Fruit fly (Drosophila melanogaster) whole organism, embryonic: ENCODE results near the gene Dbp73D.
A peak's percentile ranks its signal among the peaks of the same experiment; 100 is the strongest.

ENCODE experiments used
- Aef1 ChIP-seq: fragments of 200-800 bp; sonication (Bioruptor generic); IDR thresholded peaks from 3 replicates; pipeline ENCODE4 v1.3.6; 2022; ENCODE audit warnings: missing biosample characterization, missing genetic modification characterization
- Atf6 ChIP-seq: fragments of 200-800 bp; sonication (Bioruptor generic); IDR thresholded peaks from 2 replicates; pipeline ENCODE4 v1.3.6; 2022; ENCODE audit warnings: missing biosample characterization, missing genetic modification characterization
- CG10366 ChIP-seq: fragments of 200-800 bp; sonication (Bioruptor generic); IDR thresholded peaks from 2 replicates; pipeline ENCODE4 v1.3.6; 2022; ENCODE audit warnings: missing biosample characterization, missing genetic modification characterization
- CG11093 ChIP-seq: fragments of 200-800 bp; sonication (Bioruptor generic); IDR thresholded peaks from 3 replicates; pipeline ENCODE4 v1.3.6; 2022; ENCODE audit warnings: missing biosample characterization, missing genetic modification characterization
- CG11504 ChIP-seq: fragments of 200-800 bp; sonication (Bioruptor generic); optimal IDR thresholded peaks from 3 replicates; lab custom pipeline; 2019; ENCODE audit warnings: missing biosample characterization, mild to moderate bottlenecking, missing genetic modification characterization, moderate library complexity
- CG12071 ChIP-seq: fragments of 200-800 bp; sonication (Bioruptor generic); optimal IDR thresholded peaks from 3 replicates; lab custom pipeline; 2018; ENCODE audit warnings: missing biosample characterization, mild to moderate bottlenecking, missing genetic modification characterization
- CG13894 ChIP-seq: fragments of 200-800 bp; sonication (Bioruptor generic); optimal IDR thresholded peaks from 3 replicates; lab custom pipeline; 2018; ENCODE audit warnings: missing biosample characterization, mild to moderate bottlenecking, missing genetic modification characterization, moderate library complexity
- CG14965 ChIP-seq: fragments of 200-800 bp; sonication (Bioruptor generic); optimal IDR thresholded peaks from 2 replicates; lab custom pipeline; 2016; ENCODE audit warnings: missing biosample characterization, missing genetic modification characterization, borderline replicate concordance
- CG16813 ChIP-seq: fragments of 200-800 bp; sonication (Bioruptor generic); IDR thresholded peaks from 3 replicates; pipeline ENCODE4 v1.3.6; 2022; ENCODE audit warnings: missing biosample characterization, missing genetic modification characterization; ENCODE audit not compliant: partially characterized antibody
- CG16863 ChIP-seq: fragments of 200-800 bp; sonication (Bioruptor generic); optimal IDR thresholded peaks from 3 replicates; lab custom pipeline; 2016; ENCODE audit warnings: missing biosample characterization, missing genetic modification characterization
- CG17829 ChIP-seq: fragments of 200-800 bp; optimal IDR thresholded peaks from 2 replicates; lab custom pipeline; 2019; ENCODE audit warnings: missing biosample characterization, mild to moderate bottlenecking, missing genetic modification characterization, moderate library complexity
- CG17912 ChIP-seq: fragments of 200-800 bp; sonication (Bioruptor generic); optimal IDR thresholded peaks from 2 replicates; lab custom pipeline; 2018; ENCODE audit warnings: missing biosample characterization, mild to moderate bottlenecking, missing genetic modification characterization
- CG1792 ChIP-seq: fragments of 200-800 bp; sonication (Bioruptor generic); optimal IDR thresholded peaks from 2 replicates; lab custom pipeline; 2016; ENCODE audit warnings: missing biosample characterization, missing genetic modification characterization
- CG18011 ChIP-seq: fragments of 200-800 bp; sonication (Bioruptor generic); optimal IDR thresholded peaks from 2 replicates; lab custom pipeline; 2017; ENCODE audit warnings: missing biosample characterization, missing genetic modification characterization, mild to moderate bottlenecking, moderate library complexity, missing genotype
- CG30403 ChIP-seq: fragments of 200-800 bp; sonication (Bioruptor generic); optimal IDR thresholded peaks from 3 replicates; lab custom pipeline; 2016; ENCODE audit warnings: missing biosample characterization, missing genetic modification characterization
- CG31224 ChIP-seq: fragments of 200-800 bp; sonication (Bioruptor generic); IDR thresholded peaks from 2 replicates; pipeline ENCODE4 v1.3.6; 2022; ENCODE audit warnings: missing biosample characterization, missing genetic modification characterization
- CG34224 ChIP-seq: fragments of 200-800 bp; sonication (Bioruptor generic); IDR thresholded peaks from 3 replicates; pipeline ENCODE4 v1.3.6; 2022; ENCODE audit warnings: missing biosample characterization, missing genetic modification characterization; ENCODE audit not compliant: partially characterized antibody
- CG4617 ChIP-seq: fragments of 200-800 bp; sonication (Bioruptor generic); optimal IDR thresholded peaks from 3 replicates; lab custom pipeline; 2016; ENCODE audit warnings: missing biosample characterization, missing genetic modification characterization, borderline replicate concordance
- CG5953 ChIP-seq: fragments of 200-800 bp; sonication (Bioruptor generic); IDR thresholded peaks from 2 replicates; pipeline ENCODE4 v1.3.6; 2022; ENCODE audit warnings: missing biosample characterization, missing genetic modification characterization
- CG6689 ChIP-seq: fragments of 200-800 bp; sonication (Bioruptor generic); IDR thresholded peaks from 2 replicates; pipeline ENCODE4 v1.3.6; 2022; ENCODE audit warnings: missing biosample characterization, missing genetic modification characterization
- CG8290 ChIP-seq, 3 experiments: fragments of 200-800 bp; sonication (Bioruptor generic); optimal IDR thresholded peaks; 2 replicates each; lab custom pipeline; 2016 to 2019; ENCODE audit warnings: missing biosample characterization in 3 of 3, missing genetic modification characterization in 3 of 3, mild to moderate bottlenecking in 2 of 3, moderate library complexity in 1 of 3
- CG9797 ChIP-seq: fragments of 200-800 bp; sonication (Bioruptor generic); optimal IDR thresholded peaks from 3 replicates; lab custom pipeline; 2018; ENCODE audit warnings: missing biosample characterization, mild to moderate bottlenecking, missing genetic modification characterization
- D ChIP-seq, 2 experiments: fragments of 200-800 bp in 1 of 2; fragments of >200 bp in 1 of 2; sonication (Bioruptor generic) in 1 of 2; optimal IDR thresholded peaks; 2 replicates in 1 of 2; 3 replicates in 1 of 2; lab custom pipeline; 2017; ENCODE audit warnings: mild to moderate bottlenecking in 1 of 2, missing biosample characterization in 1 of 2, missing genetic modification characterization in 1 of 2, missing genetic modification reagents in 1 of 2
- Dp ChIP-seq: fragments of 200-800 bp; sonication (Bioruptor generic); optimal IDR thresholded peaks from 2 replicates; lab custom pipeline; 2018; ENCODE audit warnings: missing biosample characterization, mild to moderate bottlenecking, missing genetic modification characterization, moderate library complexity
- HLH3B ChIP-seq: fragments of 200-800 bp; sonication (Bioruptor generic); IDR thresholded peaks from 2 replicates; pipeline ENCODE4 v1.3.6; 2022; ENCODE audit warnings: missing biosample characterization, missing genetic modification characterization
- Hmx ChIP-seq: fragments of 200-800 bp; sonication (Bioruptor generic); optimal IDR thresholded peaks from 2 replicates; lab custom pipeline; 2016; ENCODE audit warnings: missing biosample characterization, missing genetic modification characterization
- Sin3A ChIP-seq: fragments of >200 bp; optimal IDR thresholded peaks from 2 replicates; lab custom pipeline; 2018
- Trl ChIP-seq, 3 experiments: fragments of >200 bp in 2 of 3; fragments of 200-800 bp in 1 of 3; sonication (Bioruptor generic) in 1 of 3; optimal IDR thresholded peaks; 2 replicates in 1 of 3; 3 replicates in 2 of 3; lab custom pipeline; 2016 to 2017; ENCODE audit warnings: missing biosample characterization in 1 of 3, missing genetic modification characterization in 1 of 3
- YL-1 ChIP-seq: fragments of 200-800 bp; sonication (Bioruptor generic); optimal IDR thresholded peaks from 3 replicates; lab custom pipeline; 2017; ENCODE audit warnings: missing biosample characterization, mild to moderate bottlenecking, missing genetic modification characterization
- ash1 ChIP-seq: fragments of 200-800 bp; sonication (Bioruptor generic); optimal IDR thresholded peaks from 2 replicates; lab custom pipeline; 2018; ENCODE audit warnings: missing biosample characterization, mild to moderate bottlenecking, missing genetic modification characterization
- bcd ChIP-seq: fragments of 200-800 bp; sonication (Bioruptor generic); optimal IDR thresholded peaks from 2 replicates; lab custom pipeline; 2017; ENCODE audit warnings: missing biosample characterization, mild to moderate bottlenecking, missing genetic modification characterization
- chif ChIP-seq, 2 experiments: fragments of 200-800 bp; sonication (Bioruptor generic); optimal IDR thresholded peaks; 3 replicates each; lab custom pipeline; 2016; ENCODE audit warnings: missing biosample characterization in 2 of 2, missing genetic modification characterization in 2 of 2
- crol ChIP-seq: fragments of 200-800 bp; sonication (Bioruptor generic); IDR thresholded peaks from 2 replicates; pipeline ENCODE4 v1.3.6; 2022; ENCODE audit warnings: missing biosample characterization, missing genetic modification characterization
- dimm ChIP-seq: fragments of 200-800 bp; sonication (Bioruptor generic); IDR thresholded peaks from 2 replicates; pipeline ENCODE4 v1.3.6; 2022; ENCODE audit warnings: missing biosample characterization, missing genetic modification characterization
- disco-r ChIP-seq: fragments of 200-800 bp; sonication (Bioruptor generic); optimal IDR thresholded peaks from 2 replicates; lab custom pipeline; 2016; ENCODE audit warnings: missing biosample characterization, missing genetic modification characterization
- dmrt11E ChIP-seq: fragments of 200-800 bp; sonication (Bioruptor generic); optimal IDR thresholded peaks from 3 replicates; lab custom pipeline; 2018; ENCODE audit warnings: missing biosample characterization, mild to moderate bottlenecking, missing genetic modification characterization, moderate library complexity
- gem ChIP-seq: fragments of 200-800 bp; sonication (Bioruptor generic); optimal IDR thresholded peaks from 2 replicates; lab custom pipeline; 2019; ENCODE audit warnings: missing biosample characterization, mild to moderate bottlenecking, missing genetic modification characterization, moderate library complexity
- lab ChIP-seq: fragments of 200-800 bp; sonication (Bioruptor generic); optimal IDR thresholded peaks from 3 replicates; lab custom pipeline; 2017; ENCODE audit warnings: missing biosample characterization, missing genetic modification characterization, mild to moderate bottlenecking, moderate library complexity, missing genetic modification reagents
- lmd ChIP-seq: fragments of 200-800 bp; sonication (Bioruptor generic); IDR thresholded peaks from 2 replicates; pipeline ENCODE4 v1.3.6; 2022; ENCODE audit warnings: missing biosample characterization, missing genetic modification characterization
- maf-S ChIP-seq: fragments of 200-800 bp; sonication (Bioruptor generic); optimal IDR thresholded peaks from 2 replicates; lab custom pipeline; 2016; ENCODE audit warnings: missing biosample characterization, missing genetic modification characterization
- nmo ChIP-seq: fragments of 200-800 bp; sonication (Bioruptor generic); optimal IDR thresholded peaks from 2 replicates; lab custom pipeline; 2018; ENCODE audit warnings: missing biosample characterization, mild to moderate bottlenecking, missing genetic modification characterization, moderate library complexity
- prd ChIP-seq, 3 experiments: fragments of >200 bp in 2 of 3; fragments of 200-800 bp in 1 of 3; sonication (Bioruptor generic) in 1 of 3; optimal IDR thresholded peaks in 2 of 3; IDR thresholded peaks in 1 of 3; 2 replicates in 2 of 3; 3 replicates in 1 of 3; pipeline versions ENCODE4 v1.3.6 to Lab custom; 2017 to 2022; ENCODE audit warnings: missing biosample characterization in 1 of 3, missing genetic modification characterization in 1 of 3
- psq ChIP-seq: fragments of 200-800 bp; sonication (Bioruptor generic); optimal IDR thresholded peaks from 2 replicates; lab custom pipeline; 2017; ENCODE audit warnings: missing biosample characterization, missing genetic modification characterization
- sens ChIP-seq: fragments of 200-800 bp; sonication (Bioruptor generic); peaks from one replicate; lab custom pipeline; 2016; ENCODE audit warnings: missing biosample characterization, missing genetic modification characterization
- sqz ChIP-seq: fragments of 200-800 bp; sonication (Bioruptor generic); optimal IDR thresholded peaks from 3 replicates; lab custom pipeline; 2018; ENCODE audit warnings: missing biosample characterization, mild to moderate bottlenecking, missing genetic modification characterization
- stc ChIP-seq: fragments of 200-800 bp; sonication (Bioruptor generic); IDR thresholded peaks from 2 replicates; pipeline ENCODE4 v1.3.6; 2022; ENCODE audit warnings: missing biosample characterization, missing genetic modification characterization
- tll ChIP-seq, 2 experiments: fragments of 200-800 bp in 1 of 2; fragments of >200 bp in 1 of 2; sonication (Bioruptor generic) in 1 of 2; optimal IDR thresholded peaks; 2 replicates each; lab custom pipeline; 2017 to 2019; ENCODE audit warnings: missing biosample characterization in 2 of 2, missing genetic modification characterization in 2 of 2, mild to moderate bottlenecking in 1 of 2, moderate library complexity in 1 of 2
- wor ChIP-seq: fragments of 200-800 bp; sonication (Bioruptor generic); IDR thresholded peaks from 2 replicates; pipeline ENCODE4 v1.3.6; 2022; ENCODE audit warnings: missing biosample characterization, missing genetic modification characterization

Dbp73D gene

dm6 chr3L:16762203-16762997 is 31.8 kb upstream of the Dbp73D start (continued):
- TF ChIP-seq CG12071 (no peak), CG14965 (GFP tag; lab: Kevin White, UChicago) (no peak), sqz (GFP tag; lab: Kevin White, UChicago) (no peak), crol (no peak), CG11093 (GFP tag; lab: Robert Waterston, UW) (no peak), Trl (optimal IDR thresholded peaks at IDR 0.05; lab: Kevin White, UChicago) (no peak), Trl (GFP tag; optimal IDR thresholded peaks at IDR 0.05; lab: Kevin White, UChicago) (no peak), lmd (no peak), CG10366 (no peak), YL-1 (GFP tag; lab: Kevin White, UChicago) (no peak), stc (no peak), CG30403 (no peak), CG17912 (GFP tag; lab: Kevin White, UChicago) (no peak), D (optimal IDR thresholded peaks at IDR 0.05; lab: Kevin White, UChicago) (peak; percentile 58), D (GFP tag; optimal IDR thresholded peaks at IDR 0.05; lab: Kevin White, UChicago) (no peak), CG16813 (GFP tag; lab: Robert Waterston, UW) (no peak), CG1792 (no peak), maf-S (GFP tag; lab: Kevin White, UChicago) (no peak), Sin3A (lab: Kevin White, UChicago) (no peak), tll (GFP tag; optimal IDR thresholded peaks at IDR 0.05; lab: Kevin White, UChicago) (peak in 1 of 2 experiments; percentile 7), nmo (GFP tag; lab: Kevin White, UChicago) (no peak), CG16863 (GFP tag; lab: Kevin White, UChicago) (no peak), ash1 (GFP tag; lab: Kevin White, UChicago) (no peak), CG18011 (no peak), wor (GFP tag; lab: Robert Waterston, UW) (no peak), chif (GFP tag; optimal IDR thresholded peaks at IDR 0.05; lab: Kevin White, UChicago) (no peak), dmrt11E (tag; lab: Kevin White, UChicago) (peak; percentile 18), HLH3B (no peak), disco-r (GFP tag; lab: Kevin White, UChicago) (no peak), Atf6 (GFP tag; lab: Robert Waterston, UW) (no peak), CG5953 (GFP tag; lab: Robert Waterston, UW) (no peak), CG34224 (GFP tag; lab: Robert Waterston, UW) (no peak), bcd (GFP tag; lab: Kevin White, UChicago) (no peak), CG31224 (no peak), dimm (GFP tag; lab: Robert Waterston, UW) (no peak), gem (tag; lab: Kevin White, UChicago) (no peak), sens (GFP tag; lab: Kevin White, UChicago) (peak; percentile 1), prd (optimal IDR thresholded peaks at IDR 0.05; lab: Kevin White, UChicago) (no peak), prd (GFP tag; IDR thresholded peaks at IDR 0.05; lab: Robert Waterston, UW) (0 out of 3 replicates have a peak, but pooled peaks have one; percentile 9), Aef1 (GFP tag; lab: Robert Waterston, UW) (no peak), Hmx (GFP tag; lab: Kevin White, UChicago) (no peak)

dm6 chr3L:16760274-16760673 is 29.7 kb upstream of the Dbp73D start:
- TF ChIP-seq CG6689 (GFP tag; lab: Robert Waterston, UW) (no peak), dmrt11E (tag; lab: Kevin White, UChicago) (peak; percentile 55), CG4617 (GFP tag; lab: Kevin White, UChicago) (no peak), psq (GFP tag; lab: Kevin White, UChicago) (no peak), Dp (no peak), CG11504 (peak; percentile 61), CG17829 (tag; lab: Kevin White, UChicago) (peak; percentile 14), CG9797 (no peak), CG13894 (tag; lab: Kevin White, UChicago) (peak; percentile 13), CG8290 (GFP tag; optimal IDR thresholded peaks at IDR 0.05; lab: Kevin White, UChicago) (no peak), CG8290 (tag; optimal IDR thresholded peaks at IDR 0.05; lab: Kevin White, UChicago) (peak in 1 of 2 experiments; percentile 45), lab (GFP tag; lab: Kevin White, UChicago) (peak; percentile 0), D (optimal IDR thresholded peaks at IDR 0.05; lab: Kevin White, UChicago) (no peak), D (GFP tag; optimal IDR thresholded peaks at IDR 0.05; lab: Kevin White, UChicago) (peak; percentile 42)
